Worm (Caenorhabditis elegans) whole organism, L1 larva: ENCODE data around the gene F41E6.15.

ENCODE experiments used
- C16A3.4 ChIP-seq: fragments of 150-350 bp; optimal IDR thresholded peaks from 2 replicates; lab custom pipeline; 2014; ENCODE audit warnings: missing biosample characterization, missing genetic modification characterization
- ama-1 ChIP-seq: fragments of 150-350 bp; optimal IDR thresholded peaks from 2 replicates; lab custom pipeline; 2014
- ceh-82 ChIP-seq, 3 experiments: fragments of 150-350 bp in 1 of 3; sonication (generic microtip) in 2 of 3; optimal IDR thresholded peaks; 2 replicates each; lab custom pipeline; 2014 to 2017; ENCODE audit warnings: missing biosample characterization in 3 of 3, missing genetic modification characterization in 3 of 3
- efl-1 ChIP-seq, 4 experiments: fragments of 150-350 bp; optimal IDR thresholded peaks in 3 of 4; peaks in 1 of 4; 1 replicate in 1 of 4; 2 replicates in 3 of 4; lab custom pipeline; 2014; ENCODE audit warnings: missing biosample characterization in 2 of 4, missing genetic modification characterization in 2 of 4, missing genetic modification reagents in 2 of 4
- fkh-10 ChIP-seq: sonication (generic microtip); optimal IDR thresholded peaks from 2 replicates; lab custom pipeline; 2017; ENCODE audit warnings: missing biosample characterization, missing genetic modification reagents, missing genetic modification characterization
- irx-1 ChIP-seq: sonication (generic microtip); optimal IDR thresholded peaks from 2 replicates; lab custom pipeline; 2016; ENCODE audit warnings: missing genetic modification characterization, missing compliant biosample characterization
- lin-14 ChIP-seq: fragments of 200-800 bp; sonication (Bioruptor generic); optimal IDR thresholded peaks from 2 replicates; lab custom pipeline; 2018; ENCODE audit warnings: mild to moderate bottlenecking, missing genetic modification characterization, moderate library complexity, missing compliant biosample characterization
- nhr-84 ChIP-seq: sonication (generic microtip); optimal IDR thresholded peaks from 2 replicates; lab custom pipeline; 2017; ENCODE audit warnings: missing biosample characterization, missing genetic modification characterization
- snpc-4 ChIP-seq: fragments of 150-350 bp; optimal IDR thresholded peaks from 2 replicates; lab custom pipeline; 2014; ENCODE audit warnings: missing biosample characterization, missing genetic modification characterization
- sptf-1 ChIP-seq: fragments of 150-350 bp; optimal IDR thresholded peaks from 2 replicates; lab custom pipeline; 2014; ENCODE audit warnings: missing biosample characterization, missing genetic modification characterization

- TF ChIP-seq efl-1 (optimal IDR thresholded peaks at IDR 0.05; lab: Kevin White, UChicago) = no peak
- no peak for TF ChIP-seq efl-1 (GFP tag; optimal IDR thresholded peaks at IDR 0.05 in 1 of 2; lab: Kevin White, UChicago)
- TF ChIP-seq fkh-10 (GFP tag; lab: Kevin White, UChicago) = no peak
- TF ChIP-seq nhr-84 (tag; lab: Kevin White, UChicago) = no peak
- no peak for TF ChIP-seq ceh-82 (tag; optimal IDR thresholded peaks at IDR 0.05; lab: Kevin White, UChicago)
- TF ChIP-seq ama-1 (lab: Kevin White, UChicago) = no peak
- TF ChIP-seq sptf-1 (tag; lab: Kevin White, UChicago) = no peak
- no peak for TF ChIP-seq irx-1
- no peak for TF ChIP-seq snpc-4 (tag; lab: Kevin White, UChicago)
- no peak for TF ChIP-seq lin-14 (GFP tag; lab: Kevin White, UChicago)
- TF ChIP-seq C16A3.4 = no peak
These were observed 18.7 kb upstream of the F41E6.15 start, which contains the start of gene idpc-2 for ce11 chrV:8621213-8621612.
